Worm (Caenorhabditis elegans): ENCODE data around the gene Y54F10BM.3.

- TF ChIP-seq unc-55 (GFP tag; optimal IDR thresholded peaks at IDR 0.05) (no peak), ZK546.5 (tag; optimal IDR thresholded peaks at IDR 0.05) (no peak), ztf-4 (tag; optimal IDR thresholded peaks at IDR 0.05) (no peak), nhr-23 (tag; optimal IDR thresholded peaks at IDR 0.05) (no peak), snpc-4 (tag; optimal IDR thresholded peaks at IDR 0.05) (no peak), blmp-1 (tag; optimal IDR thresholded peaks at IDR 0.05; ENCODE audit: insufficient read depth) (no peak), mab-5 (tag; optimal IDR thresholded peaks at IDR 0.05) (no peak)
These were observed 49.5 kb upstream of the Y54F10BM.3 start, which contains the start of gene fbxa-47 for ce11 chrIII:2232360-2232759.

Data from whole organism, L2 larva.